Worm (Caenorhabditis elegans): ENCODE data around the gene Y55B1BL.2.

ce11 chrIII:356906-357901 is 45.4 kb upstream of the Y55B1BL.2 start:
- no peak for TF ChIP-seq unc-39 (tag; optimal IDR thresholded peaks at IDR 0.05)
- no peak for TF ChIP-seq nhr-12 (tag; optimal IDR thresholded peaks at IDR 0.05)
- no peak for TF ChIP-seq elt-3 (tag; optimal IDR thresholded peaks at IDR 0.05)
- TF ChIP-seq snpc-4 (tag; optimal IDR thresholded peaks at IDR 0.05), result no peak
- TF ChIP-seq drap-1 (GFP tag; optimal IDR thresholded peaks at IDR 0.05), result no peak
- TF ChIP-seq sem-2 (GFP tag; optimal IDR thresholded peaks at IDR 0.05), result no peak
- no peak for TF ChIP-seq blmp-1 (tag; optimal IDR thresholded peaks at IDR 0.05)

Measured in whole organism, mixed stage, embryonic.